Worm (Caenorhabditis elegans) whole organism, L3 larva: ENCODE data around the gene eif-3.D.
A peak's percentile ranks its signal among the peaks of the same experiment; 100 is the strongest.

ENCODE experiments used
- aly-2 ChIP-seq: fragments of 150-350 bp; optimal IDR thresholded peaks from 2 replicates; lab custom pipeline; 2014; ENCODE audit warnings: missing biosample characterization, missing genetic modification characterization
- ama-1 ChIP-seq: fragments of 150-350 bp; optimal IDR thresholded peaks from 2 replicates; lab custom pipeline; 2018
- egl-27 ChIP-seq: sonication (generic microtip); optimal IDR thresholded peaks from 4 replicates; lab custom pipeline; 2017; ENCODE audit warnings: missing biosample characterization, missing genetic modification reagents, missing genetic modification characterization
- jun-1 ChIP-seq: fragments of 150-350 bp; optimal IDR thresholded peaks from 2 replicates; lab custom pipeline; 2014; ENCODE audit warnings: missing biosample characterization, missing genetic modification reagents, missing genetic modification characterization
- lin-39 ChIP-seq: fragments of 150-350 bp; optimal IDR thresholded peaks from 2 replicates; lab custom pipeline; 2018; ENCODE audit warnings: missing biosample characterization, missing genetic modification reagents, missing genetic modification characterization
- mdl-1 ChIP-seq: fragments of 150-350 bp; optimal IDR thresholded peaks from 2 replicates; lab custom pipeline; 2014; ENCODE audit warnings: missing biosample characterization, missing genetic modification characterization
- nfya-1 ChIP-seq: sonication (generic microtip); optimal IDR thresholded peaks from 2 replicates; lab custom pipeline; 2017; ENCODE audit warnings: missing genetic modification characterization, mild to moderate bottlenecking, missing compliant biosample characterization, antibody characterized with exemption, moderate library complexity; ENCODE audit not compliant: insufficient read depth
- nhr-11 ChIP-seq: fragments of 150-350 bp; optimal IDR thresholded peaks from 2 replicates; lab custom pipeline; 2014; ENCODE audit warnings: missing biosample characterization, missing genetic modification characterization
- nhr-67 ChIP-seq: fragments of 150-350 bp; optimal IDR thresholded peaks from 2 replicates; lab custom pipeline; 2014; ENCODE audit warnings: missing biosample characterization, missing genetic modification characterization
- tbx-2 ChIP-seq: sonication (generic microtip); optimal IDR thresholded peaks from 2 replicates; lab custom pipeline; 2016; ENCODE audit warnings: mild to moderate bottlenecking, missing genetic modification characterization, missing compliant biosample characterization
- unc-62 ChIP-seq: fragments of 150-350 bp; sonication (generic microtip); optimal IDR thresholded peaks from 4 replicates; lab custom pipeline; 2014; ENCODE audit warnings: missing biosample characterization, missing genetic modification reagents, missing genetic modification characterization
- zag-1 ChIP-seq: fragments of 150-350 bp; optimal IDR thresholded peaks from 2 replicates; lab custom pipeline; 2014; ENCODE audit warnings: missing biosample characterization, missing genetic modification characterization

DNA sequence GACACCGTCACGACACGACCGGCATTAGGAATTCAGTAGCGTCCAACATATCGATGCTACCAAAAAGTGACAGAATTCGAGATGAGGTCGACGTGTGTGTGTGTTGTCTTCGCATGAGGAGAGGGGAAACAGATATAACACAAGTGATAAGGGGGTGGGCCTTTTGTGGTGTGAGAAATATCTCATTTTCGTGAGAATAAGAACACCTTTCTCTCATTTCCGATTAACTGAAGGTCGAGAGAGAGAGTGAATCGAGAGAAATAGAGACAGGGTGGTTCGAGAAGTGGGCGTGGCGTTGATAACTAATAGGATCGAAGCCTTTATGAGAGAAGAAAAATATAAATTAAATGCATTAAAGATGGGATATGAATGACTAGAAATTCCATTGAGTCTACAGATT, 11.8 kb upstream of the eif-3.D start:
- TF ChIP-seq nhr-67 (tag; lab: Kevin White, UChicago) (no peak), unc-62 (no peak), ama-1 (lab: Kevin White, UChicago) (peak; percentile 32), lin-39 (tag; lab: Kevin White, UChicago) (peak; percentile 25), nhr-11 (no peak), mdl-1 (tag; lab: Kevin White, UChicago) (no peak), aly-2 (tag; lab: Kevin White, UChicago) (no peak), jun-1 (no peak), tbx-2 (tag; lab: Kevin White, UChicago) (no peak), zag-1 (tag; lab: Kevin White, UChicago) (no peak), egl-27 (tag; lab: Kevin White, UChicago) (no peak), nfya-1 (tag; lab: Kevin White, UChicago) (no peak)
